Worm (Caenorhabditis elegans): Measurements from ENCODE around the gene nhr-138.

DNA sequence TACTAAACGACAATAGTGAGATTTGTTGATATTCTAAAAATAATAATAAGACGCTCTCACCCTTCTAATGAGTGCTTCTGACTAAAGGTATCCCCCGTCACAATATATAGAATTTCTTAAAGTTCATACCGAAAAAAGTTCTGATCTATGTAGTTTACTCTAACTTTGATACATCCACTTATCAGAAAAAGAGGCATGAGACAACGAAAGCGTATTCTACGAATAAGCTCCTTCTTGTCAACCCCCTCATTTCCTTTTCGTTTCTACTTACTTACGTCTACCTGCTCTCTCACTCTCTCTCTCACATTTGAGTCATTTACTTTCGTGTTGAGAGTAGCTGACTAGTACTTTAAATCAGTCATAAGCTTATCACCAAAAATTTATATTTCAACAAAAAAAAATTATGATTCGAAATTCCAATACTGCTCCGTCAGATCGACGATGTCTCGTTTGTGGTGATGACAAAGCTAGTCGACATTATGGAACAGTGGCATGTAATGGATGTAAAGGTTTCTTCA, 476 bp downstream of the nhr-138 start:
- TF ChIP-seq pha-4 (tag; optimal IDR thresholded peaks at IDR 0.05) (no peak), ama-1 (optimal IDR thresholded peaks at IDR 0.05) (no peak), pqm-1 (tag; optimal IDR thresholded peaks at IDR 0.05) (no peak), elt-4 (tag; optimal IDR thresholded peaks at IDR 0.05) (no peak), lin-11 (tag; optimal IDR thresholded peaks at IDR 0.05) (no peak), nhr-11 (tag; optimal IDR thresholded peaks at IDR 0.05) (no peak), elt-2 (tag; optimal IDR thresholded peaks at IDR 0.05) (no peak), hlh-8 (tag; optimal IDR thresholded peaks at IDR 0.05) (no peak), unc-55 (GFP tag; optimal IDR thresholded peaks at IDR 0.05) (no peak), ttx-3 (tag; optimal IDR thresholded peaks at IDR 0.05) (no peak), tbx-2 (tag; optimal IDR thresholded peaks at IDR 0.05) (no peak), fkh-10 (GFP tag; optimal IDR thresholded peaks at IDR 0.05) (no peak), hlh-30 (tag; optimal IDR thresholded peaks at IDR 0.05; ENCODE audit: insufficient read depth) (no peak), nfya-1 (tag; optimal IDR thresholded peaks at IDR 0.05) (no peak)

Data from whole organism, late embryonic.